Worm (Caenorhabditis elegans) whole organism, young adult: ENCODE data around the gene best-5.
A peak's percentile ranks its signal among the peaks of the same experiment; 100 is the strongest.

ENCODE experiments used
- B0019.2 ChIP-seq: fragments of 200-800 bp; sonication (Bioruptor generic); conservative IDR thresholded peaks from 2 replicates; pipeline ENCODE4 v1.3.6; 2022; ENCODE audit warnings: missing genetic modification reagents, missing genetic modification characterization, missing compliant biosample characterization
- B0336.3 ChIP-seq: fragments of 200-800 bp; sonication (Bioruptor generic); IDR thresholded peaks from 2 replicates; pipeline ENCODE4 v1.3.6; 2022; ENCODE audit warnings: missing genetic modification characterization, missing compliant biosample characterization
- C17E4.6 ChIP-seq: fragments of 200-800 bp; sonication (Bioruptor generic); IDR thresholded peaks from 2 replicates; pipeline ENCODE4 v1.3.6; 2022; ENCODE audit warnings: missing genetic modification reagents, missing genetic modification characterization, missing compliant biosample characterization
- F55B11.4 ChIP-seq: sonication (generic microtip); optimal IDR thresholded peaks from 2 replicates; lab custom pipeline; 2016; ENCODE audit warnings: missing compliant biosample characterization, missing genetic modification characterization, borderline replicate concordance; ENCODE audit not compliant: insufficient read depth
- K12H6.12 ChIP-seq: fragments of 200-800 bp; sonication (Bioruptor generic); optimal IDR thresholded peaks from 2 replicates; lab custom pipeline; 2018; ENCODE audit warnings: mild to moderate bottlenecking, missing genetic modification characterization, missing compliant biosample characterization
- T07F8.4 ChIP-seq: sonication (generic microtip); optimal IDR thresholded peaks from 2 replicates; lab custom pipeline; 2016; ENCODE audit warnings: mild to moderate bottlenecking, missing genetic modification characterization, moderate library complexity, missing compliant biosample characterization
- Y53F4B.3 ChIP-seq: fragments of 200-800 bp; sonication (Bioruptor generic); IDR thresholded peaks from 2 replicates; pipeline ENCODE4 v1.3.6; 2022; ENCODE audit warnings: missing genetic modification reagents, missing genetic modification characterization, missing compliant biosample characterization
- Y53G8AR.9 ChIP-seq: fragments of 200-800 bp; sonication (Bioruptor generic); conservative IDR thresholded peaks from 2 replicates; pipeline ENCODE4 v1.3.6; 2022; ENCODE audit warnings: missing genetic modification reagents, missing genetic modification characterization, missing compliant biosample characterization
- ZK185.1 ChIP-seq: sonication (generic microtip); optimal IDR thresholded peaks from 2 replicates; lab custom pipeline; 2016; ENCODE audit warnings: mild to moderate bottlenecking, missing genetic modification characterization, missing compliant biosample characterization; ENCODE audit not compliant: poor library complexity, severe bottlenecking
- aptf-2 ChIP-seq: fragments of 200-800 bp; sonication (Bioruptor generic); conservative IDR thresholded peaks from 2 replicates; pipeline ENCODE4 v1.3.6; 2022; ENCODE audit warnings: missing genetic modification reagents, missing genetic modification characterization, missing compliant biosample characterization
- attf-3 ChIP-seq: fragments of 200-800 bp; sonication (Bioruptor generic); conservative IDR thresholded peaks from 2 replicates; pipeline ENCODE4 v1.3.6; 2022; ENCODE audit warnings: missing genetic modification reagents, missing genetic modification characterization, missing compliant biosample characterization
- attf-6 ChIP-seq: fragments of 200-800 bp; sonication (Bioruptor generic); IDR thresholded peaks from 2 replicates; pipeline ENCODE4 v1.3.6; 2022; ENCODE audit warnings: missing genetic modification reagents, missing genetic modification characterization, missing compliant biosample characterization
- bed-1 ChIP-seq: fragments of 200-800 bp; sonication (Bioruptor generic); IDR thresholded peaks from 2 replicates; pipeline ENCODE4 v1.3.6; 2022; ENCODE audit warnings: missing genetic modification reagents, missing genetic modification characterization, missing compliant biosample characterization
- ccch-3 ChIP-seq: fragments of 200-800 bp; sonication (Bioruptor generic); optimal IDR thresholded peaks from 2 replicates; lab custom pipeline; 2018; ENCODE audit warnings: mild to moderate bottlenecking, missing genetic modification characterization, missing compliant biosample characterization
- cebp-1 ChIP-seq, 2 experiments: fragments of 200-800 bp in 1 of 2; sonication (Bioruptor generic) in 1 of 2; sonication (generic microtip) in 1 of 2; IDR thresholded peaks in 1 of 2; optimal IDR thresholded peaks in 1 of 2; 2 replicates each; pipeline versions ENCODE4 v1.3.6 to Lab custom; 2017 to 2022; ENCODE audit warnings: missing compliant biosample characterization in 2 of 2, missing genetic modification characterization in 2 of 2, mild to moderate bottlenecking in 1 of 2, missing genetic modification reagents in 1 of 2, moderate library complexity in 1 of 2
- ceh-27 ChIP-seq: fragments of 200-800 bp; sonication (Bioruptor generic); optimal IDR thresholded peaks from 2 replicates; lab custom pipeline; 2018; ENCODE audit warnings: mild to moderate bottlenecking, missing genetic modification characterization, moderate library complexity, missing compliant biosample characterization
- ceh-40 ChIP-seq: fragments of 200-800 bp; sonication (Bioruptor generic); IDR thresholded peaks from 2 replicates; pipeline ENCODE4 v1.3.6; 2022; ENCODE audit warnings: missing genetic modification characterization, missing compliant biosample characterization
- die-1 ChIP-seq: sonication (generic microtip); optimal IDR thresholded peaks from 2 replicates; lab custom pipeline; 2016; ENCODE audit warnings: missing genotype, mild to moderate bottlenecking, missing genetic modification characterization, missing compliant biosample characterization
- dox-1 ChIP-seq: fragments of 200-800 bp; sonication (Bioruptor generic); IDR thresholded peaks from 2 replicates; pipeline ENCODE4 v1.3.6; 2022; ENCODE audit warnings: missing genetic modification reagents, missing genetic modification characterization, missing compliant biosample characterization
- dpff-1 ChIP-seq: sonication (generic microtip); optimal IDR thresholded peaks from 2 replicates; lab custom pipeline; 2017; ENCODE audit warnings: mild to moderate bottlenecking, missing genetic modification characterization, missing compliant biosample characterization
- efl-1 ChIP-seq: fragments of 150-350 bp; optimal IDR thresholded peaks from 2 replicates; lab custom pipeline; 2014; ENCODE audit warnings: missing biosample characterization, missing genetic modification reagents, missing genetic modification characterization
- egl-44 ChIP-seq: fragments of 200-800 bp; sonication (Bioruptor generic); IDR thresholded peaks from 2 replicates; pipeline ENCODE4 v1.3.6; 2022; ENCODE audit warnings: missing genetic modification reagents, missing genetic modification characterization, missing compliant biosample characterization
- ekl-4 ChIP-seq: fragments of 200-800 bp; sonication (Bioruptor generic); IDR thresholded peaks from 2 replicates; pipeline ENCODE4 v1.3.6; 2022; ENCODE audit warnings: missing genetic modification reagents, missing genetic modification characterization, missing compliant biosample characterization
- fkh-3 ChIP-seq: sonication (generic microtip); optimal IDR thresholded peaks from 2 replicates; lab custom pipeline; 2016; ENCODE audit warnings: mild to moderate bottlenecking, missing genetic modification characterization, missing compliant biosample characterization
- hmg-1.2 ChIP-seq: fragments of 200-800 bp; sonication (Bioruptor generic); IDR thresholded peaks from 2 replicates; pipeline ENCODE4 v1.3.6; 2022; ENCODE audit warnings: missing genetic modification reagents, missing genetic modification characterization, missing compliant biosample characterization
- hmg-20 ChIP-seq: fragments of 200-800 bp; sonication (Bioruptor generic); IDR thresholded peaks from 2 replicates; pipeline ENCODE4 v1.3.6; 2022; ENCODE audit warnings: missing genetic modification reagents, missing genetic modification characterization, missing compliant biosample characterization
- lin-26 ChIP-seq: fragments of 200-800 bp; sonication (Bioruptor generic); IDR thresholded peaks from 2 replicates; pipeline ENCODE4 v1.3.6; 2022; ENCODE audit warnings: missing genetic modification reagents, missing genetic modification characterization, missing compliant biosample characterization
- lin-35 ChIP-seq, 3 experiments: fragments of 150-350 bp in 2 of 3; sonication (generic microtip) in 1 of 3; optimal IDR thresholded peaks; 2 replicates each; lab custom pipeline; 2014 to 2018; ENCODE audit warnings: missing biosample characterization in 3 of 3, missing genetic modification characterization in 3 of 3, missing genetic modification reagents in 3 of 3
- lsl-1 ChIP-seq: fragments of 200-800 bp; sonication (Bioruptor generic); optimal IDR thresholded peaks from 2 replicates; lab custom pipeline; 2018; ENCODE audit warnings: mild to moderate bottlenecking, missing genetic modification characterization, moderate library complexity, missing compliant biosample characterization
- madf-10 ChIP-seq: sonication (generic microtip); optimal IDR thresholded peaks from 2 replicates; lab custom pipeline; 2016; ENCODE audit warnings: mild to moderate bottlenecking, missing genetic modification characterization, missing compliant biosample characterization
- madf-3 ChIP-seq: fragments of 200-800 bp; sonication (Bioruptor generic); IDR thresholded peaks from 2 replicates; pipeline ENCODE4 v1.3.6; 2022; ENCODE audit warnings: missing genetic modification reagents, missing genetic modification characterization, missing compliant biosample characterization
- mel-28 ChIP-seq: sonication (generic microtip); optimal IDR thresholded peaks from 2 replicates; lab custom pipeline; 2016; ENCODE audit warnings: borderline replicate concordance, mild to moderate bottlenecking, missing genetic modification characterization, missing compliant biosample characterization
- nfyb-1 ChIP-seq: fragments of 200-800 bp; sonication (Bioruptor generic); IDR thresholded peaks from 2 replicates; pipeline ENCODE4 v1.3.6; 2022; ENCODE audit warnings: missing genetic modification reagents, missing genetic modification characterization, missing compliant biosample characterization
- nhr-120 ChIP-seq: fragments of 200-800 bp; sonication (Bioruptor generic); IDR thresholded peaks from 2 replicates; pipeline ENCODE4 v1.3.6; 2022; ENCODE audit warnings: missing genetic modification characterization, missing compliant biosample characterization
- nhr-179 ChIP-seq: sonication (generic microtip); optimal IDR thresholded peaks from 2 replicates; lab custom pipeline; 2016; ENCODE audit warnings: mild to moderate bottlenecking, missing genetic modification characterization, missing compliant biosample characterization
- pha-4 ChIP-seq: fragments of 150-350 bp; sonication (generic microtip); optimal IDR thresholded peaks from 2 replicates; lab custom pipeline; 2014; ENCODE audit warnings: missing biosample characterization, missing genetic modification reagents, missing genetic modification characterization
- repo-1 ChIP-seq: sonication (generic microtip); optimal IDR thresholded peaks from 2 replicates; lab custom pipeline; 2017; ENCODE audit warnings: mild to moderate bottlenecking, missing genetic modification characterization, missing compliant biosample characterization
- snpc-1.3 ChIP-seq: sonication (generic microtip); optimal IDR thresholded peaks from 2 replicates; lab custom pipeline; 2017; ENCODE audit warnings: missing genetic modification characterization, mild to moderate bottlenecking, missing compliant biosample characterization, antibody characterized with exemption, moderate library complexity, missing genotype, missing genetic modification reagents; ENCODE audit not compliant: insufficient read depth
- tlf-1 ChIP-seq: fragments of 200-800 bp; sonication (Bioruptor generic); optimal IDR thresholded peaks from 2 replicates; lab custom pipeline; 2018; ENCODE audit warnings: mild to moderate bottlenecking, missing genetic modification characterization, missing compliant biosample characterization
- zfh-2 ChIP-seq: fragments of 200-800 bp; sonication (Bioruptor generic); conservative IDR thresholded peaks from 2 replicates; pipeline ENCODE4 v1.3.6; 2022; ENCODE audit warnings: missing genetic modification reagents, missing genetic modification characterization, missing compliant biosample characterization
- zim-3 ChIP-seq: sonication (generic microtip); optimal IDR thresholded peaks from 2 replicates; lab custom pipeline; 2017; ENCODE audit warnings: mild to moderate bottlenecking, missing genetic modification characterization, moderate library complexity, missing compliant biosample characterization
- ztf-22 ChIP-seq: fragments of 200-800 bp; sonication (Bioruptor generic); optimal IDR thresholded peaks from 2 replicates; lab custom pipeline; 2018; ENCODE audit warnings: mild to moderate bottlenecking, missing genetic modification characterization, moderate library complexity, missing compliant biosample characterization
- ztf-25 ChIP-seq: fragments of 200-800 bp; sonication (Bioruptor generic); IDR thresholded peaks from 2 replicates; pipeline ENCODE4 v1.3.6; 2022; ENCODE audit warnings: missing genetic modification reagents, missing genetic modification characterization, missing compliant biosample characterization
- ztf-26 ChIP-seq: sonication (generic microtip); optimal IDR thresholded peaks from 2 replicates; lab custom pipeline; 2017; ENCODE audit warnings: missing genetic modification characterization, missing compliant biosample characterization
- ztf-6 ChIP-seq: fragments of 200-800 bp; sonication (Bioruptor generic); IDR thresholded peaks from 2 replicates; pipeline ENCODE4 v1.3.6; 2022; ENCODE audit warnings: missing genetic modification reagents, missing genetic modification characterization, missing compliant biosample characterization

Gene best-5

DNA sequence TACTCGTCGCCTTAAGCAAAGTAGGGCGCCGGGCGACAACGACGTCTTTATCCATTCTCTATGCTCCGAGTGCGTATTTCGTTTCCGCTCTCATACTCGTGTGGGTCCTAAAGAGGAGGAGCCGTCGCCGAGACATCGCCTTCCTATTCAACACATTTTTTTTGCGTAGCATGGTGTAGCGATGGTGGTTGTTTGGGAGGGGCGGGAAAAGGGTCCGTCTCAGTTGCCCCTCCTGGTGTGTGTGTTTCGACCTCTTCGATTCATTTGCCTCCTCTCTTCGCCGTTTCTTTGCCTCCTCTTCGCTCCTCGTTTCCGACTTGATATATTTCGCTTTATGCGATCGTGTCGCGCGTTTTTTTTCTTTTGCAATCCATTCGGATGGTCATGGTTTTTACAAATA is 11.7 kb upstream of the best-5 start:
- TF ChIP-seq madf-3 (GFP tag; lab: Robert Waterston, UW) (no peak), hmg-20 (GFP tag; lab: Robert Waterston, UW) (0 out of 2 replicates have a peak, but pooled peaks have one; percentile 24), lin-26 (GFP tag; lab: Robert Waterston, UW) (0 out of 2 replicates have a peak, but pooled peaks have one; percentile 11), nhr-120 (GFP tag; lab: Robert Waterston, UW) (0 out of 2 replicates have a peak, but pooled peaks have one; percentile 33)

DNA sequence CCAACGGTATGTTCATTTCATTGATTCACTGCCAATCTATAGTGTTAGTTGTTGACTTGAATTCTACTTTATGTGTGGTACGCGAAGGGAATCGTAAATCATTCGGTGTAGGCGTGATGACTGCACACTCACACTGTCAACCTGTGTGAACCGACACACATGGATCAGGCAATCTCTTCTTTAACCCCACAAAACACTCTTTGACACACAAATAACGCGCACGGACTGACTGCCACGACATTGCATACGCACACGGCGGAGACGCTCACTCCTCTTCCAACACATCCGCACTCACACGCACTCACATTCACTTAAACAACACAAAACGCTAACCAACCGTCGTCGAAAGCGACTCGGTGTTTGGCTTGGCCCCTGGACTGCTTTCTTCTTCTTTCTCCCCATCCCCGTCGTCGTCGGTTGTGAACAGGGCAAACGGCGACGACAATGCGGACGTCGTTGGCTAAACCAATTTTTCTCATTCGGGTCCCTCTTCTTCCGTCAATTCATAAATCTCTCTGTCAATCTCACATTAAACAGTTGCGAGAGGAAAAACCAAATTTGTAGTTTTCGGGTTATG is 10.1 kb upstream of the best-5 start:
- no peak for TF ChIP-seq fkh-3 (tag; lab: Kevin White, UChicago)
- TF ChIP-seq egl-44 (GFP tag; lab: Robert Waterston, UW), result no peak
- TF ChIP-seq pha-4 (tag; lab: Kevin White, UChicago), result no peak
- TF ChIP-seq attf-3 (GFP tag; lab: Robert Waterston, UW), result no peak
- peak; percentile 36 for TF ChIP-seq ceh-27
- 0 out of 2 replicates have a peak, but pooled peaks have one; percentile 22 for TF ChIP-seq hmg-1.2
- TF ChIP-seq ceh-40, result 0 out of 2 replicates have a peak, but pooled peaks have one; percentile 18
- peak; percentile 45; the same call in 1 of the 2 replicates for TF ChIP-seq ztf-6 (GFP tag; lab: Robert Waterston, UW)
- TF ChIP-seq lsl-1 (GFP tag; lab: Kevin White, UChicago), result no peak
- TF ChIP-seq nfyb-1 (GFP tag; lab: Robert Waterston, UW), result 0 out of 2 replicates have a peak, but pooled peaks have one; percentile 12
- TF ChIP-seq zim-3 (tag; lab: Kevin White, UChicago), result no peak
- no peak for TF ChIP-seq aptf-2 (GFP tag; lab: Robert Waterston, UW)
- TF ChIP-seq snpc-1.3 (tag; lab: Kevin White, UChicago), result no peak
- TF ChIP-seq nhr-179, result no peak
- no peak for TF ChIP-seq repo-1
- TF ChIP-seq ccch-3 (GFP tag; lab: Kevin White, UChicago), result no peak
- no peak for TF ChIP-seq ztf-22 (GFP tag; lab: Kevin White, UChicago)
- 0 out of 2 replicates have a peak, but pooled peaks have one; percentile 17 for TF ChIP-seq ekl-4
- no peak for TF ChIP-seq B0019.2 (GFP tag; lab: Robert Waterston, UW)
- TF ChIP-seq ztf-26 (tag; lab: Kevin White, UChicago), result no peak
- no peak for TF ChIP-seq B0336.3 (GFP tag; lab: Robert Waterston, UW)
- no peak for TF ChIP-seq F55B11.4 (tag; lab: Kevin White, UChicago)
- TF ChIP-seq Y53G8AR.9 (GFP tag; lab: Robert Waterston, UW), result no peak
- TF ChIP-seq attf-6 (GFP tag; lab: Robert Waterston, UW), result no peak
- peak; percentile 49; the same call in 1 of the 2 replicates for TF ChIP-seq zfh-2 (GFP tag; lab: Robert Waterston, UW)
- TF ChIP-seq cebp-1 (GFP tag; IDR thresholded peaks at IDR 0.05; lab: Robert Waterston, UW), result no peak
- no peak for TF ChIP-seq cebp-1 (tag; optimal IDR thresholded peaks at IDR 0.05; lab: Kevin White, UChicago)
- TF ChIP-seq tlf-1, result no peak

DNA sequence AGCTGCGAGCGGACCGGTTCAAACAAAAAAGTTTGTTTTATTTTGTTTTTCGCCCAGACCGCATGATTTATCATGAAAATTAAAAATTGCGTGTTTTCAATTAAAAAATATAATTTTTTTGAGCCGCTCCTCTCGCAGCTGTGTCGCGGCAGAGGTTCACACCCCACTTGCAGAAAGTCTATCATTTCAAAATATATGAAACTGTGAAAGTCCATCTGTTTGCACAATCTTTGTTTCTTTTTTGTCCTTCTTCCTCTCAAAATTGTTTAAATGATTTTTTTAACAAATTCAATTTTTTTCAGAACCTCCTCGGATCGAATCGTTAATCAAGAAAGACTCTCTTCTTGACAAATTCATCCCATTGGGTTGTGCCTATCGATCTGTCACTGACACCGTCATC is 9.5 kb upstream of the best-5 start, which contains the start of gene tlk-1:
tlk-1 (plus strand) TSS at position 301 of the 400 bp plus-strand sequence.
- TF ChIP-seq ztf-25 (GFP tag; lab: Robert Waterston, UW) (no peak), madf-10 (tag; lab: Kevin White, UChicago) (no peak), Y53F4B.3 (no peak), ztf-26 (tag; lab: Kevin White, UChicago) (no peak), C17E4.6 (GFP tag; lab: Robert Waterston, UW) (no peak), K12H6.12 (tag; lab: Kevin White, UChicago) (no peak), attf-6 (GFP tag; lab: Robert Waterston, UW) (no peak), die-1 (no peak), mel-28 (tag; lab: Kevin White, UChicago) (no peak), dox-1 (GFP tag; lab: Robert Waterston, UW) (no peak), dpff-1 (tag; lab: Kevin White, UChicago) (no peak), T07F8.4 (tag; lab: Kevin White, UChicago) (no peak), fkh-3 (tag; lab: Kevin White, UChicago) (no peak), lin-35 (GFP tag; optimal IDR thresholded peaks at IDR 0.05; lab: Kevin White, UChicago) (no peak), ztf-22 (GFP tag; lab: Kevin White, UChicago) (no peak), efl-1 (GFP tag; lab: Kevin White, UChicago) (no peak), ZK185.1 (tag; lab: Kevin White, UChicago) (no peak), bed-1 (GFP tag; lab: Robert Waterston, UW) (no peak)
